Fruit fly (Drosophila melanogaster) whole organism, embryonic: ENCODE measurements around the gene Tsf2.

Experiments
- Atf-2 ChIP-seq: fragments of 200-800 bp; sonication (Bioruptor generic); optimal IDR thresholded peaks from 2 replicates; lab custom pipeline; 2016; ENCODE audit warnings: missing biosample characterization, missing genetic modification characterization
- BEAF-32 ChIP-seq: fragments of 200-800 bp; sonication (Bioruptor generic); optimal IDR thresholded peaks from 3 replicates; lab custom pipeline; 2017; ENCODE audit warnings: missing biosample characterization, missing genetic modification characterization, mild to moderate bottlenecking, moderate library complexity, missing genetic modification reagents
- CG10267 ChIP-seq: fragments of 200-800 bp; sonication (Bioruptor generic); optimal IDR thresholded peaks from 2 replicates; lab custom pipeline; 2018; ENCODE audit warnings: missing biosample characterization, mild to moderate bottlenecking, missing genetic modification characterization, moderate library complexity
- CG11093 ChIP-seq: fragments of 200-800 bp; sonication (Bioruptor generic); IDR thresholded peaks from 3 replicates; pipeline ENCODE4 v1.3.6; 2022; ENCODE audit warnings: missing biosample characterization, missing genetic modification characterization
- CG12769 ChIP-seq: fragments of 200-800 bp; sonication (Bioruptor generic); optimal IDR thresholded peaks from 2 replicates; lab custom pipeline; 2019; ENCODE audit warnings: missing biosample characterization, mild to moderate bottlenecking, missing genetic modification characterization, moderate library complexity
- CG13287 ChIP-seq: fragments of 200-800 bp; sonication (Bioruptor generic); IDR thresholded peaks from 2 replicates; pipeline ENCODE4 v1.3.6; 2022; ENCODE audit warnings: missing biosample characterization, missing genetic modification characterization; ENCODE audit not compliant: partially characterized antibody
- CG15514 ChIP-seq: fragments of 200-800 bp; sonication (Bioruptor generic); optimal IDR thresholded peaks from 3 replicates; lab custom pipeline; 2017; ENCODE audit warnings: missing biosample characterization, missing genetic modification characterization, mild to moderate bottlenecking, moderate library complexity, missing genetic modification reagents
- CG16779 ChIP-seq: fragments of 200-800 bp; sonication (Bioruptor generic); IDR thresholded peaks from 2 replicates; pipeline ENCODE4 v1.3.6; 2022; ENCODE audit warnings: missing biosample characterization, missing genetic modification characterization
- CG17328 ChIP-seq: fragments of 200-800 bp; sonication (Bioruptor generic); IDR thresholded peaks from 2 replicates; pipeline ENCODE4 v1.3.6; 2022; ENCODE audit warnings: missing biosample characterization, missing genetic modification characterization
- CG17802 ChIP-seq: fragments of 200-800 bp; sonication (Bioruptor generic); optimal IDR thresholded peaks from 2 replicates; lab custom pipeline; 2018; ENCODE audit warnings: missing biosample characterization, mild to moderate bottlenecking, missing genetic modification characterization, moderate library complexity
- CG6854 ChIP-seq: fragments of 200-800 bp; sonication (Bioruptor generic); optimal IDR thresholded peaks from 3 replicates; lab custom pipeline; 2017; ENCODE audit warnings: missing biosample characterization, mild to moderate bottlenecking, missing genetic modification characterization
- CG8281 ChIP-seq: fragments of 200-800 bp; sonication (Bioruptor generic); optimal IDR thresholded peaks from 2 replicates; lab custom pipeline; 2018; ENCODE audit warnings: missing biosample characterization, mild to moderate bottlenecking, missing genetic modification characterization, moderate library complexity
- CG9797 ChIP-seq: fragments of 200-800 bp; sonication (Bioruptor generic); optimal IDR thresholded peaks from 3 replicates; lab custom pipeline; 2018; ENCODE audit warnings: missing biosample characterization, mild to moderate bottlenecking, missing genetic modification characterization
- Dbx ChIP-seq: fragments of 200-800 bp; sonication (Bioruptor generic); IDR thresholded peaks from 3 replicates; pipeline ENCODE4 v1.3.6; 2022; ENCODE audit warnings: missing biosample characterization, missing genetic modification characterization
- Doc2 ChIP-seq: fragments of 200-800 bp; sonication (Bioruptor generic); IDR thresholded peaks from 2 replicates; pipeline ENCODE4 v1.3.6; 2022; ENCODE audit warnings: missing biosample characterization, missing genetic modification characterization
- Dp ChIP-seq: fragments of 200-800 bp; sonication (Bioruptor generic); optimal IDR thresholded peaks from 2 replicates; lab custom pipeline; 2018; ENCODE audit warnings: missing biosample characterization, mild to moderate bottlenecking, missing genetic modification characterization, moderate library complexity
- E2f2 ChIP-seq: fragments of 200-800 bp; sonication (Bioruptor generic); IDR thresholded peaks from 2 replicates; pipeline ENCODE4 v1.3.6; 2022; ENCODE audit warnings: missing biosample characterization, missing genetic modification characterization
- Ets97D ChIP-seq: fragments of 200-800 bp; sonication (Bioruptor generic); optimal IDR thresholded peaks from 3 replicates; lab custom pipeline; 2016; ENCODE audit warnings: missing biosample characterization, missing genetic modification characterization
- HmgZ ChIP-seq: fragments of 200-800 bp; sonication (Bioruptor generic); optimal IDR thresholded peaks from 2 replicates; lab custom pipeline; 2018; ENCODE audit warnings: missing biosample characterization, mild to moderate bottlenecking, missing genetic modification characterization
- MBD-R2 ChIP-seq: fragments of 200-800 bp; sonication (Bioruptor generic); IDR thresholded peaks from 2 replicates; pipeline ENCODE4 v1.3.6; 2022; ENCODE audit warnings: missing biosample characterization, missing genetic modification characterization
- Meics ChIP-seq: fragments of 200-800 bp; sonication (Bioruptor generic); optimal IDR thresholded peaks from 2 replicates; lab custom pipeline; 2017; ENCODE audit warnings: missing biosample characterization, mild to moderate bottlenecking, missing genetic modification characterization
- Myb ChIP-seq: fragments of 200-800 bp; sonication (Bioruptor generic); optimal IDR thresholded peaks from 2 replicates; lab custom pipeline; 2016; ENCODE audit warnings: missing biosample characterization, missing genetic modification characterization
- NfI ChIP-seq: fragments of 200-800 bp; sonication (Bioruptor generic); optimal IDR thresholded peaks from 3 replicates; lab custom pipeline; 2018; ENCODE audit warnings: missing biosample characterization, mild to moderate bottlenecking, missing genetic modification characterization, moderate library complexity
- Tbp ChIP-seq: fragments of >200 bp; optimal IDR thresholded peaks from 2 replicates; lab custom pipeline; 2018; ENCODE audit warnings: missing biosample characterization, missing genetic modification characterization
- Xbp1 ChIP-seq: fragments of 200-800 bp; sonication (Bioruptor generic); optimal IDR thresholded peaks from 3 replicates; lab custom pipeline; 2016; ENCODE audit warnings: missing biosample characterization, mild to moderate bottlenecking, missing genetic modification characterization
- amos ChIP-seq: fragments of 200-800 bp; sonication (Bioruptor generic); IDR thresholded peaks from 2 replicates; pipeline ENCODE4 v1.3.6; 2022; ENCODE audit warnings: missing biosample characterization, missing genetic modification characterization; ENCODE audit not compliant: partially characterized antibody
- chinmo ChIP-seq: fragments of 200-800 bp; sonication (Bioruptor generic); IDR thresholded peaks from 4 replicates; pipeline ENCODE4 v1.3.6; 2022; ENCODE audit warnings: missing biosample characterization, missing genetic modification characterization; ENCODE audit not compliant: partially characterized antibody
- cwo ChIP-seq: fragments of 200-800 bp; sonication (Bioruptor generic); optimal IDR thresholded peaks from 3 replicates; lab custom pipeline; 2017; ENCODE audit warnings: missing biosample characterization, missing genetic modification characterization, mild to moderate bottlenecking, moderate library complexity, missing genetic modification reagents
- dati ChIP-seq: fragments of 200-800 bp; sonication (Bioruptor generic); IDR thresholded peaks from 2 replicates; pipeline ENCODE4 v1.3.6; 2022; ENCODE audit warnings: missing biosample characterization, missing genetic modification characterization
- dm ChIP-seq: fragments of 200-800 bp; sonication (Bioruptor generic); optimal IDR thresholded peaks from 3 replicates; lab custom pipeline; 2016; ENCODE audit warnings: missing biosample characterization, missing genetic modification characterization
- gfzf ChIP-seq: fragments of 200-800 bp; sonication (Bioruptor generic); optimal IDR thresholded peaks from 2 replicates; lab custom pipeline; 2016; ENCODE audit warnings: missing biosample characterization, mild to moderate bottlenecking, missing genetic modification characterization, moderate library complexity
- grau ChIP-seq: fragments of 200-800 bp; optimal IDR thresholded peaks from 3 replicates; lab custom pipeline; 2019; ENCODE audit warnings: missing biosample characterization, mild to moderate bottlenecking, missing genetic modification characterization, moderate library complexity
- grn ChIP-seq: fragments of 200-800 bp; sonication (Bioruptor generic); optimal IDR thresholded peaks from 3 replicates; lab custom pipeline; 2017; ENCODE audit warnings: missing biosample characterization, missing genetic modification characterization
- her ChIP-seq: fragments of 200-800 bp; sonication (Bioruptor generic); optimal IDR thresholded peaks from 2 replicates; lab custom pipeline; 2016; ENCODE audit warnings: missing biosample characterization, missing genetic modification characterization
- hkb ChIP-seq, 2 experiments: fragments of 200-800 bp in 1 of 2; fragments of >200 bp in 1 of 2; sonication (Bioruptor generic) in 1 of 2; IDR thresholded peaks in 1 of 2; optimal IDR thresholded peaks in 1 of 2; 2 replicates each; pipeline versions ENCODE4 v1.3.6 to Lab custom; 2017 to 2022; ENCODE audit warnings: missing biosample characterization in 1 of 2, missing genetic modification characterization in 1 of 2
- hth ChIP-seq: fragments of >200 bp; optimal IDR thresholded peaks from 2 replicates; lab custom pipeline; 2017; ENCODE audit warnings: inconsistent platforms
- kah ChIP-seq: fragments of 200-800 bp; sonication (Bioruptor generic); optimal IDR thresholded peaks from 2 replicates; lab custom pipeline; 2018; ENCODE audit warnings: missing biosample characterization, mild to moderate bottlenecking, missing genetic modification characterization
- luna ChIP-seq: fragments of 200-800 bp; sonication (Bioruptor generic); optimal IDR thresholded peaks from 2 replicates; lab custom pipeline; 2016; ENCODE audit warnings: missing biosample characterization, missing genetic modification characterization
- nerfin-2 ChIP-seq: fragments of 200-800 bp; sonication (Bioruptor generic); IDR thresholded peaks from 2 replicates; pipeline ENCODE4 v1.3.6; 2022; ENCODE audit warnings: missing biosample characterization, missing genetic modification characterization; ENCODE audit not compliant: partially characterized antibody
- phol ChIP-seq: fragments of 200-800 bp; sonication (Bioruptor generic); optimal IDR thresholded peaks from 3 replicates; lab custom pipeline; 2018; ENCODE audit warnings: missing biosample characterization, mild to moderate bottlenecking, missing genetic modification characterization, moderate library complexity
- pzg ChIP-seq: fragments of 200-800 bp; sonication (Bioruptor generic); optimal IDR thresholded peaks from 3 replicates; lab custom pipeline; 2018; ENCODE audit warnings: missing biosample characterization, mild to moderate bottlenecking, missing genetic modification characterization, moderate library complexity
- row ChIP-seq: fragments of 200-800 bp; sonication (Bioruptor generic); IDR thresholded peaks from 3 replicates; pipeline ENCODE4 v1.3.6; 2022; ENCODE audit warnings: missing biosample characterization, missing genetic modification characterization
- sens ChIP-seq: fragments of 200-800 bp; sonication (Bioruptor generic); peaks from one replicate; lab custom pipeline; 2016; ENCODE audit warnings: missing biosample characterization, missing genetic modification characterization
- stwl ChIP-seq: fragments of 200-800 bp; sonication (Bioruptor generic); optimal IDR thresholded peaks from 3 replicates; lab custom pipeline; 2018; ENCODE audit warnings: missing biosample characterization, mild to moderate bottlenecking, missing genetic modification characterization, moderate library complexity
- tio ChIP-seq: fragments of 200-800 bp; sonication (Bioruptor generic); optimal IDR thresholded peaks from 2 replicates; lab custom pipeline; 2017; ENCODE audit warnings: missing biosample characterization, missing genetic modification characterization, inconsistent platforms
- trem ChIP-seq: fragments of 200-800 bp; optimal IDR thresholded peaks from 3 replicates; lab custom pipeline; 2019; ENCODE audit warnings: missing biosample characterization, mild to moderate bottlenecking, missing genetic modification characterization, moderate library complexity
- z ChIP-seq: fragments of 200-800 bp; sonication (Bioruptor generic); IDR thresholded peaks from 3 replicates; pipeline ENCODE4 v1.3.6; 2022; ENCODE audit warnings: missing biosample characterization, missing genetic modification characterization
- zfh2 ChIP-seq: fragments of 200-800 bp; sonication (Bioruptor generic); optimal IDR thresholded peaks from 2 replicates; lab custom pipeline; 2016; ENCODE audit warnings: missing biosample characterization, missing genetic modification characterization

Tsf2 gene

DNA sequence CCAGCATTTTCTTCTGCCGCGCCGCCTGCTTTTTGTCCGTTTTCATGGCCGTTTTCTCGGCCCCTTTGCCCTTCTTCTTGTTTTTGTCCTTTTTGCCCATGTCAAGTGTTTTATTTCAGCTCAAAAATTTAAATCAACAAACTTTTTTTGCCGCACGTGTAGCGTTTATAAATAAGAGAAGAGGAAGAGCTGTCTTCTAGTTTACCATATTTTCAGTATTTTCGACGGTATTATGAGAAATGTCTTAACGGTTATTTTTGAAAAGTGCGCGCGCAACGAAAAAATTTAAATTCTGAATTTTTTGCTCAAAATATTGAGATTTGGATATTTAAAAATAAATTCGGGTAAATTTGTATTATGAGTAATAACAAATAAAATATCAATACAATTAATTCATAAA lies 3.6 kb upstream of the Tsf2 start, which contains the start of gene CG4069 (continued):
- peak; percentile 95 for TF ChIP-seq E2f2 (GFP tag; lab: Robert Waterston, UW)
- peak; percentile 21 for TF ChIP-seq HmgZ (tag; lab: Kevin White, UChicago)
- peak; percentile 17 for TF ChIP-seq Ets97D (GFP tag; lab: Kevin White, UChicago)
- no peak for TF ChIP-seq hth (lab: Kevin White, UChicago)
- TF ChIP-seq stwl (tag; lab: Kevin White, UChicago) = peak; percentile 14
- TF ChIP-seq CG10267 (tag; lab: Kevin White, UChicago) = peak; percentile 40
- TF ChIP-seq cwo (GFP tag; lab: Kevin White, UChicago) = peak; percentile 85
- peak; percentile 45 for TF ChIP-seq CG9797 (GFP tag; lab: Kevin White, UChicago)
- no peak for TF ChIP-seq CG6854
- TF ChIP-seq BEAF-32 (GFP tag; lab: Kevin White, UChicago) = peak; percentile 20
- TF ChIP-seq CG15514 (GFP tag; lab: Kevin White, UChicago) = peak; percentile 93
- TF ChIP-seq dm (GFP tag; lab: Kevin White, UChicago) = peak; percentile 93

DNA sequence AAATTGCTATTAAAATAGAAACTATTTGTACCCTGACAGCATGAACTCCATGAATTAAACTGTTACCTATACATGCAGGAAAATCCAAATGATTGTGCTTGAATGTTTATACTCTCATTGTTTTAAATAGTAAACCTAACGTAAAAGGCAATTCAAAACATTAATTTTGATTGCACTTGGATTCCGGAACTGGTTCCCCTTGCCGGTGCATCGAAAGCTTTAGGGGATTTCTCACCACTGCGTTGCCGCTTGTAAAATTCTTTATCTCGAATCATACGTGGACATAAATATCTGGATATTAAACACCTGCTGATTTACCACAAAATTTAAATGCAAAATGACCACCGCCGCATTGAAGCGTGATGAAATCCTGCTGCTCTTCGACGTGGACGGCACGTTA lies 794 bp upstream of the Tsf2 start, which contains the start of gene Pmm2:
Gene Pmm2 (plus strand): TSS at position 273 of the 400 bp plus-strand sequence.
- TF ChIP-seq Atf-2 (GFP tag; lab: Kevin White, UChicago) (no peak), row (GFP tag; lab: Robert Waterston, UW) (peak; percentile 23; the same call in 1 of the 3 replicates), MBD-R2 (GFP tag; lab: Robert Waterston, UW) (peak; percentile 42; the same call in 1 of the 2 replicates), CG16779 (GFP tag; lab: Robert Waterston, UW) (no peak), E2f2 (GFP tag; lab: Robert Waterston, UW) (peak; percentile 63), z (no peak), chinmo (GFP tag; lab: Robert Waterston, UW) (peak; percentile 96), Xbp1 (GFP tag; lab: Kevin White, UChicago) (peak; percentile 15), grau (tag; lab: Kevin White, UChicago) (peak; percentile 19), trem (peak; percentile 3), Dp (peak; percentile 26), CG15514 (GFP tag; lab: Kevin White, UChicago) (peak; percentile 99), gfzf (GFP tag; lab: Kevin White, UChicago) (peak; percentile 71), kah (GFP tag; lab: Kevin White, UChicago) (peak; percentile 25), NfI (no peak), tio (GFP tag; lab: Kevin White, UChicago) (no peak), luna (no peak), dati (GFP tag; lab: Robert Waterston, UW) (no peak), Tbp (GFP tag; lab: Kevin White, UChicago) (no peak), phol (tag; lab: Kevin White, UChicago) (no peak), pzg (peak; percentile 36), nerfin-2 (GFP tag; lab: Robert Waterston, UW) (0 out of 2 replicates have a peak, but pooled peaks have one; percentile 18), Dbx (no peak), amos (GFP tag; lab: Robert Waterston, UW) (peak; percentile 24; the same call in 1 of the 2 replicates), zfh2 (GFP tag; lab: Kevin White, UChicago) (no peak), Myb (peak; percentile 15), CG17802 (no peak), sens (GFP tag; lab: Kevin White, UChicago) (peak; percentile 57), CG12769 (tag; lab: Kevin White, UChicago) (no peak), Doc2 (GFP tag; lab: Robert Waterston, UW) (no peak), her (GFP tag; lab: Kevin White, UChicago) (peak; percentile 99), CG11093 (GFP tag; lab: Robert Waterston, UW) (no peak), CG13287 (GFP tag; lab: Robert Waterston, UW) (peak; percentile 41), hkb (optimal IDR thresholded peaks at IDR 0.05; lab: Kevin White, UChicago) (no peak), hkb (GFP tag; IDR thresholded peaks at IDR 0.05; lab: Robert Waterston, UW) (0 out of 2 replicates have a peak, but pooled peaks have one; percentile 7), CG8281 (tag; lab: Kevin White, UChicago) (no peak), Meics (GFP tag; lab: Kevin White, UChicago) (no peak), CG17328 (0 out of 2 replicates have a peak, but pooled peaks have one; percentile 10), grn (GFP tag; lab: Kevin White, UChicago) (peak; percentile 75)
